Fruit fly (Drosophila melanogaster) ovary, adult (tissue): ENCODE data around the gene east.

Experiments used
- CG17801 ChIP-seq: fragments of 200-800 bp; optimal IDR thresholded peaks from 2 replicates; lab custom pipeline; 2019; ENCODE audit warnings: missing biosample characterization, mild to moderate bottlenecking, missing genetic modification characterization, moderate library complexity; ENCODE audit not compliant: partially characterized antibody

Gene east

DNA sequence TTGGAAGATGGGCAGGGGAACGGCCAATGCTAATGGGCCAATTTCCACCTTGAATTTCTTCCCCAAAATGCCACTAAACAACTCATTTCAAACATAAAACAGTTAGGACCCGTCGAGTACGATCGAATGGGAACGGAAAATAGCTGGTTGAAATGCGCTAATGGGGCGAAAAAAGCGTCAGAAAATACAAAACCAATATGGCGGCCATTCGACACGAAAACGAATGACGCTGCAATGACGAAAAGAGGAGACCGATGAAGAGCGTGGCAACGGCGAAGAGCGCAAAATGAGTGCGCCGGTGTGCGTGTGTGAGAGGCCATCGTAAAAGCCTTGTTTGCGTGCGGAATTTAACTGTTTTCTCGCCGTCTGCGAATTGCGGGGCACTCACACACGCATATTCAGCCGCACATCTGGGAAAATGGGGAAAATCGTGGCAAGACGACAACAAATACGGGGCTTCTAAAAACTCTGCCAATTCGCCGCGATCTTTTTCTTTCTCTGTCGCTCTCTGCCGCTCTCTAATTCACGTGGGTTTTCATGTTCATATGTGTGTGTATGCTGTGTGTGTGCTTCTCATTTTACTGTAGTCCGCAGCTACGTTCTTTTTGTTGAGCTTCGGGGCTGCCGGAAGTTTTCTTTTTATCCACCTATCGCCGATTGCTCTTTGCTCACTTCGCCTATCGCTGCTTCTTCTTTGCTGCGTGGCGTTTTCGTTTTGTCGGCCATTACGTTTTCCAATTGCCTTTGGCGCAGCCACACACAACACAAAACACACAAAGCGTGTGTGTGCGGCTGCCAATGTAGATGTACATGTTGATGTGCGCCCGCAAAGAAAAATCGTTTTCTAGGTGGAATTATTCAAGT is at the start of gene east:
TSS of gene east (plus strand) at position 851 of the 864 bp plus-strand sequence.
- TF ChIP-seq CG17801 (GFP tag; lab: Kevin White, UChicago): peak; percentile 12

- no peak for TF ChIP-seq CG17801 (GFP tag; lab: Kevin White, UChicago)
These were observed 47.5 kb upstream of the east start for dm6 chrX:1963192-1963590.

DNA sequence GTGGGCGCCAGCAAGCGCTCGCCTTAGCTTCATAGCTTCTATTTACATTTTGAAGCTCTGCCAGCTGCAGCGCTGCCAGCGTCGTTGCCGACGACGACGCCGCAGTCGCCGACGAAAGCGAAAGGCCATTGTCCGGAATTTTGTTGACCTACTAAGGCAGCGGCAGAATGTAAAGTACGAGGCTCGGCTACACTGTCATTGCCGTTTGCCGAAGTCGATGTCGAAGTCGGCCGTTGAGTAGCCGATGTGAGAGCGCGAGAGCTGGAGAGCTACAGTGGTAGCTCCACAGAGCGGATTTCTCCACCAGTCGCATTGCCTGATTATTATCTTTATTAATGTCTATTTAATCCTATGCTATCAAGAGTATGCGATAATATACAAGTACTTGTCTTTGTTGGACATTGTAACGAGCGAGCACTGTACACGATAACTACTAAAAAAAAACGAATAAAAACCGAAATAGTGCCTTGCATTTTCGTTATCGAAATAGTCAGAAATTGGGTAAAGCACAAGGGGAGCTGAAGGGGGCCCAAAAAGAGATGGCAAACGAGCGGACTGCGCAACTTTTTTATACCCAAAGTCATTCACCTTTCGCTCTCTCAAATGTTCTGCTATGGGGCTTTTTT is 47.0 kb upstream of the east start:
- TF ChIP-seq CG17801 (GFP tag; lab: Kevin White, UChicago): peak; percentile 90

dm6 chrX:1964409-1965345 is 46.0 kb upstream of the east start:
- no peak for TF ChIP-seq CG17801 (GFP tag; lab: Kevin White, UChicago)

dm6 chrX:1965512-1965911 is 45.1 kb upstream of the east start:
- no peak for TF ChIP-seq CG17801 (GFP tag; lab: Kevin White, UChicago)

DNA sequence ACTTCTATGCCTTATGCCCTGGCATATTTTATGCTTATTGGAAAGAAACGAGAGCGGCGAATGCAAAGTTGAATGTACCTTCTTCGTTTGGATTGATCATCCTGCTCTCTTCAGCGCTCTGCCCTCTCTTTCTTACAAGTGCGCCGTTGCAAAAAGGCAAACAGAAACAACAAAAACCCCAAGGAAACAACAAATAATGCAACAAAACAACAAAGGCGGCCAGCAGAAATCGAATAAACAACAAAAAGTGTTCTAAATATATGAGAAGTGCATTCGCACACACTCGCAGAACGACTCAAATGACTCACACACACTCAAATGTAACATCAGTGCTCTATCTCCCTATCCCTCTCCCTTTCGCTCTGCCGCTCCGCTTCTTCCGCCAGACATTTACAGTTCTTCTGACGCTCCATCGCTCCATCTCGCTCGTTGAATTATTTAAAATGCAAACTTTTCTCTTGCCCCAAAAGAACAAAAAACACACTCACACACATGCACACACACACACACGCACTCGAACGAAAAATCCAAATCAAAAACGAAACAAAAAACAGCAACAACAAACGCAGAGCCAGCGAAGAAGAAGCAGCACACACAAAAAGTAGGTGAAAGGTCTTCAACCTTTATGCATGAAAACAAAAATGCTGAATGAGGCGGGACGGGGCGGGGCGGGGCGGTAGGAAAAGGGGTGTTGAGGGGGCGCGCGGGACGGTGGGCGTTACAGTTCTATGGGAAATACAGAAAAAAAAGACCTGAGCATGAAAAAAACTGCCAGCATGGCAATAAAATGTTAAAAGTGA is 44.5 kb upstream of the east start:
- peak; percentile 57 for TF ChIP-seq CG17801 (GFP tag; lab: Kevin White, UChicago)

dm6 chrX:1966779-1967520 is 43.7 kb upstream of the east start:
- no peak for TF ChIP-seq CG17801 (GFP tag; lab: Kevin White, UChicago)

- no peak for TF ChIP-seq CG17801 (GFP tag; lab: Kevin White, UChicago)
These were observed 42.5 kb upstream of the east start for dm6 chrX:1968152-1968551.

DNA sequence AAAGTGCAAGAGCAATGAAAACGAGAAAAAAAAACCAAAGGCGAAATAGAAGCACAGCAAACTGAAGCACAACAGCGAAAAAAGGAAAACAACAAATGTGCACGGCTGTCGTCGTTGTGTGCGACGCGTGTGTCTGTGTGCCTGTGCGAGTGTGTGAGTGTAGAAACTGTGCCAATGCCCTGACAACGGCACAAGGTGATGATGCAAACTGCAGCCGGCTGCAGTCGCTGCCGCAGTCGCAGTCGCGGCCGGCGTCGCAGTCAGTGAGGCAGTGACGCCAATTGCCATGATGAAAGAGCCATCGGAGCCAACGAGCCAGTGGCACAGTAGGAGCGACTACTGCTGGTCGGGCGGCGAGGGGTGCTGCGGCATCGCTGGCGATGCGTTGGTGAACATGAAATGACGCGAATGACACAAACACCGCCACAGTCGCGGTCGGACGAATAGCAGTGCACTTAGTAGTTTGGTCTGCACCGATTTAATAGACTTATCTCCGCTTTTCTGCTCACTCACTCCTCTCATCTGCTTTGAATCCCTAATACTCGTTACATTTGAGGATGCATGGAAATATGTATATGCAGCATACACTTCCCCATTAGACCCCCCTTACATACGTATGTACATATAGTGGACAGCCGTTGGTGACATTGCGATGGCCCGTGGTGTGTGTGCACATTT is 41.9 kb upstream of the east start:
- TF ChIP-seq CG17801 (GFP tag; lab: Kevin White, UChicago): peak; percentile 40

dm6 chrX:1969775-1970574 is 40.7 kb upstream of the east start:
- TF ChIP-seq CG17801 (GFP tag; lab: Kevin White, UChicago): no peak

dm6 chrX:1970575-1971325 is 39.9 kb upstream of the east start:
- TF ChIP-seq CG17801 (GFP tag; lab: Kevin White, UChicago): no peak
